Worm (Caenorhabditis elegans) whole organism, mixed stage, embryonic: ENCODE data around the gene Y15E3A.4.

ENCODE experiments used
- M03D4.4 ChIP-seq: sonication (generic microtip); optimal IDR thresholded peaks from 2 replicates; lab custom pipeline; 2017; ENCODE audit warnings: mild to moderate bottlenecking, missing genetic modification characterization, missing compliant biosample characterization
- bed-3 ChIP-seq: fragments of 200-800 bp; sonication (Bioruptor generic); optimal IDR thresholded peaks from 3 replicates; lab custom pipeline; 2018; ENCODE audit warnings: mild to moderate bottlenecking, missing genetic modification characterization, moderate library complexity, missing compliant biosample characterization
- blmp-1 ChIP-seq: fragments of 150-350 bp; optimal IDR thresholded peaks from 2 replicates; lab custom pipeline; 2014; ENCODE audit warnings: missing biosample characterization, missing genetic modification characterization
- ceh-39 ChIP-seq: fragments of 150-350 bp; optimal IDR thresholded peaks from 2 replicates; lab custom pipeline; 2014; ENCODE audit warnings: missing biosample characterization, missing genetic modification characterization
- ceh-83 ChIP-seq: fragments of 200-800 bp; sonication (Bioruptor generic); optimal IDR thresholded peaks from 2 replicates; lab custom pipeline; 2018; ENCODE audit warnings: mild to moderate bottlenecking, missing genetic modification characterization, missing compliant biosample characterization
- ces-1 ChIP-seq: fragments of 150-350 bp; optimal IDR thresholded peaks from 2 replicates; lab custom pipeline; 2014; ENCODE audit warnings: missing biosample characterization, missing genetic modification reagents, missing genetic modification characterization
- cnd-1 ChIP-seq: fragments of 200-800 bp; sonication (Bioruptor generic); optimal IDR thresholded peaks from 2 replicates; lab custom pipeline; 2018; ENCODE audit warnings: mild to moderate bottlenecking, missing genetic modification characterization, missing compliant biosample characterization
- drap-1 ChIP-seq: fragments of 200-800 bp; sonication (Bioruptor generic); optimal IDR thresholded peaks from 3 replicates; lab custom pipeline; 2018; ENCODE audit warnings: mild to moderate bottlenecking, missing genetic modification characterization, missing compliant biosample characterization
- elt-1 ChIP-seq: sonication (generic microtip); optimal IDR thresholded peaks from 2 replicates; lab custom pipeline; 2017; ENCODE audit warnings: missing genetic modification characterization, mild to moderate bottlenecking, missing compliant biosample characterization, antibody characterized with exemption, moderate library complexity, borderline replicate concordance; ENCODE audit not compliant: insufficient read depth
- elt-3 ChIP-seq: fragments of 150-350 bp; optimal IDR thresholded peaks from 2 replicates; lab custom pipeline; 2014; ENCODE audit warnings: missing biosample characterization, missing genetic modification characterization
- flh-1 ChIP-seq: fragments of 200-800 bp; sonication (Bioruptor generic); optimal IDR thresholded peaks from 2 replicates; lab custom pipeline; 2018; ENCODE audit warnings: mild to moderate bottlenecking, missing genetic modification characterization, moderate library complexity, missing compliant biosample characterization
- ham-2 ChIP-seq: fragments of 200-800 bp; sonication (Bioruptor generic); optimal IDR thresholded peaks from 2 replicates; lab custom pipeline; 2018; ENCODE audit warnings: mild to moderate bottlenecking, missing genetic modification characterization, missing compliant biosample characterization
- hlh-1 ChIP-seq: fragments of 150-350 bp; optimal IDR thresholded peaks from 2 replicates; lab custom pipeline; 2014; ENCODE audit warnings: missing biosample characterization, missing genetic modification reagents, missing genetic modification characterization
- lin-13 ChIP-seq: fragments of 150-350 bp; optimal IDR thresholded peaks from 2 replicates; lab custom pipeline; 2014; ENCODE audit warnings: missing biosample characterization, missing genetic modification characterization
- lsy-2 ChIP-seq: fragments of 150-350 bp; optimal IDR thresholded peaks from 2 replicates; lab custom pipeline; 2014; ENCODE audit warnings: missing biosample characterization, missing genetic modification characterization
- mab-5 ChIP-seq: fragments of 150-350 bp; optimal IDR thresholded peaks from 2 replicates; lab custom pipeline; 2014; ENCODE audit warnings: missing biosample characterization, missing genetic modification characterization
- mls-2 ChIP-seq: sonication (generic microtip); optimal IDR thresholded peaks from 2 replicates; lab custom pipeline; 2016; ENCODE audit warnings: mild to moderate bottlenecking, missing genetic modification characterization, moderate library complexity, missing compliant biosample characterization
- nhr-12 ChIP-seq: fragments of 150-350 bp; optimal IDR thresholded peaks from 2 replicates; lab custom pipeline; 2014; ENCODE audit warnings: missing biosample characterization, missing genetic modification characterization
- nhr-2 ChIP-seq: fragments of 150-350 bp; optimal IDR thresholded peaks from 2 replicates; lab custom pipeline; 2014; ENCODE audit warnings: missing biosample characterization, missing genetic modification characterization
- nhr-237 ChIP-seq: fragments of 150-350 bp; optimal IDR thresholded peaks from 2 replicates; lab custom pipeline; 2014; ENCODE audit warnings: missing biosample characterization, missing genetic modification characterization
- nhr-28 ChIP-seq: fragments of 150-350 bp; optimal IDR thresholded peaks from 2 replicates; lab custom pipeline; 2014; ENCODE audit warnings: missing biosample characterization, missing genetic modification characterization
- nhr-76 ChIP-seq: sonication (generic microtip); optimal IDR thresholded peaks from 2 replicates; lab custom pipeline; 2017; ENCODE audit warnings: missing biosample characterization, missing genetic modification characterization
- sem-2 ChIP-seq: fragments of 200-800 bp; sonication (Bioruptor generic); optimal IDR thresholded peaks from 2 replicates; lab custom pipeline; 2018; ENCODE audit warnings: mild to moderate bottlenecking, missing genetic modification characterization, missing compliant biosample characterization
- snpc-4 ChIP-seq: fragments of 150-350 bp; optimal IDR thresholded peaks from 2 replicates; lab custom pipeline; 2014; ENCODE audit warnings: missing biosample characterization, missing genetic modification characterization
- sptf-1 ChIP-seq: sonication (generic microtip); optimal IDR thresholded peaks from 2 replicates; lab custom pipeline; 2017; ENCODE audit warnings: mild to moderate bottlenecking, missing genetic modification characterization, moderate library complexity, missing compliant biosample characterization
- tbx-8 ChIP-seq: fragments of 200-800 bp; sonication (Bioruptor generic); optimal IDR thresholded peaks from 2 replicates; lab custom pipeline; 2018; ENCODE audit warnings: mild to moderate bottlenecking, missing genetic modification characterization, moderate library complexity, missing compliant biosample characterization
- unc-120 ChIP-seq: sonication (generic microtip); optimal IDR thresholded peaks from 2 replicates; lab custom pipeline; 2017; ENCODE audit warnings: missing genetic modification characterization, missing compliant biosample characterization; ENCODE audit not compliant: poor library complexity, severe bottlenecking
- unc-39 ChIP-seq: fragments of 150-350 bp; optimal IDR thresholded peaks from 2 replicates; lab custom pipeline; 2014; ENCODE audit warnings: missing biosample characterization, missing genetic modification characterization
- zip-8 ChIP-seq: fragments of 150-350 bp; optimal IDR thresholded peaks from 2 replicates; lab custom pipeline; 2014; ENCODE audit warnings: missing biosample characterization, missing genetic modification characterization

The Y15E3A.4 gene

DNA sequence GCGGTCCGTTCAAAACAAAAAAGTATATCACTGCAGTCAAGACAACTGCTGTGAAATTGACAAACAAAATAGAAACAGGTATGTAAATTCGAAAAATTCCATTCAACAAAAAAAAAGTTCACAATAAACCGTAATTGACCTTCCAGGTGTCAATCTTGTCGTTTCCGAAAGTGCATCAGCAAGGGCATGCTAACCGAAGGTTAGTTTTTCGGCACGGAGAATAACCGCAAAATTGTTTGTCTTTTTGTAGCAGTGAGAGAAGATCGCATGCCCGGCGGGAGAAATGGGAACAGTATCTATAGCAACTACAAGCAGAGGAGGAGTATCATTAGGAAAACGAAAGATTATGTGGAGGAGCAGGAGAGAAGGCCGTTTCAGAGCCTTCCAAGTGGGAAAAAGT lies 18.1 kb upstream of the Y15E3A.4 start:
- no peak for TF ChIP-seq cnd-1 (tag; lab: Kevin White, UChicago)
- TF ChIP-seq tbx-8 (GFP tag; lab: Kevin White, UChicago): no peak
- no peak for TF ChIP-seq nhr-237 (tag; lab: Kevin White, UChicago)
- no peak for TF ChIP-seq blmp-1 (tag; lab: Kevin White, UChicago)
- TF ChIP-seq zip-8 (tag; lab: Kevin White, UChicago): no peak
- TF ChIP-seq sptf-1 (tag; lab: Kevin White, UChicago): no peak
- no peak for TF ChIP-seq snpc-4 (tag; lab: Kevin White, UChicago)
- TF ChIP-seq mls-2 (tag; lab: Kevin White, UChicago): no peak
- TF ChIP-seq ceh-83 (GFP tag; lab: Kevin White, UChicago): no peak
- no peak for TF ChIP-seq lsy-2 (tag; lab: Kevin White, UChicago)
- TF ChIP-seq ceh-39 (tag; lab: Kevin White, UChicago): no peak
- no peak for TF ChIP-seq nhr-28
- no peak for TF ChIP-seq elt-3
- TF ChIP-seq flh-1: no peak
- no peak for TF ChIP-seq ham-2 (GFP tag; lab: Kevin White, UChicago)
- TF ChIP-seq nhr-2 (tag; lab: Kevin White, UChicago): no peak
- no peak for TF ChIP-seq hlh-1 (tag; lab: Kevin White, UChicago)
- TF ChIP-seq unc-39: no peak

DNA sequence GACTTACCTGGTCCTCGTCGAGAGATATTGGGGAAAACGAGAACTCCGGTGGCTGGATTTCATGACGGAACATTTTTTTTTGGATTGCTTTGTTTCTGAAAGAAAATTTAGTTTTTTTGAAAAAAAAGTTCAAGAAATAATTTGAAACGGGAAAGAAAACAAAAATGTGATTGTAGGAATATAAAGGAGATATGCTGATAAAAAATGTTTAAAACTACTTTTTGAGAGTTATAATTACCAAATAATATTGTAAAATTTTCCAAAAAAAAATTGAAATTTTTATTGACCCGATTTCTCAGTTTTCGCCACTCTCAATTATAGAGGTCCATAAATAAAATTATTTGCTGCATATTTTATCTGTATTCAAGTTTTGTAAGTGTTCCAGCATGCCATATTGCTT lies 13.6 kb upstream of the Y15E3A.4 start, which contains the start of gene glb-28:
Gene glb-28 (minus strand): TSS at position 101 of the 400 bp plus-strand sequence.
- no peak for TF ChIP-seq snpc-4 (tag; lab: Kevin White, UChicago)
- no peak for TF ChIP-seq unc-39
- no peak for TF ChIP-seq mls-2 (tag; lab: Kevin White, UChicago)
- TF ChIP-seq bed-3 (GFP tag; lab: Kevin White, UChicago): no peak
- no peak for TF ChIP-seq nhr-12
- no peak for TF ChIP-seq cnd-1 (tag; lab: Kevin White, UChicago)
- TF ChIP-seq elt-3: no peak
- no peak for TF ChIP-seq elt-1 (tag; lab: Kevin White, UChicago)
- no peak for TF ChIP-seq M03D4.4 (tag; lab: Kevin White, UChicago)
- TF ChIP-seq mab-5 (tag; lab: Kevin White, UChicago): no peak
- no peak for TF ChIP-seq drap-1 (GFP tag; lab: Kevin White, UChicago)
- TF ChIP-seq ham-2 (GFP tag; lab: Kevin White, UChicago): no peak
- TF ChIP-seq nhr-2 (tag; lab: Kevin White, UChicago): no peak
- TF ChIP-seq nhr-76 (tag; lab: Kevin White, UChicago): no peak
- TF ChIP-seq lin-13 (tag; lab: Kevin White, UChicago): no peak
- TF ChIP-seq blmp-1 (tag; lab: Kevin White, UChicago): no peak
- no peak for TF ChIP-seq sptf-1 (tag; lab: Kevin White, UChicago)
- TF ChIP-seq sem-2 (GFP tag; lab: Kevin White, UChicago): no peak
- TF ChIP-seq flh-1: no peak

DNA sequence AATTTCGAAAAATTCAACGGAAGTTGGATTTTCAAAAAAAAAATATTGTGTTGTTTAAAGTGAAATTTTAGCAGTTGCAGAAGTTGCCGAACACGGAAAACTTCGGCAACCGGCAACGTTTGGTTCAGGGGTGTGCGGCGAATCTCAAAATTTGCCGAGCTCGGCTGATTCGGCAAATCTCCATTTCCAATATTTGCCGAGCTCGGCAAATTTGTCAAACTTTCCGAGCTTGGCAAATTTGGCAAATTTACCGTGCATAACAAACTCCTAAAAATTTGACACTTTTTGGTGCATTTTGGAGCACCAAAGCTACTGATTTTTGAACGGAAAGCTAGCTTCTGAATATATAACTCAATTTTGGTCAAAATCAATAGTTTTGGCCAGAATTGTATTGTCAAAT lies 9.5 kb upstream of the Y15E3A.4 start:
- TF ChIP-seq nhr-12 (no peak), zip-8 (tag; lab: Kevin White, UChicago) (no peak)
- TF ChIP-seq, all 35 proteins: peak for 0

DNA sequence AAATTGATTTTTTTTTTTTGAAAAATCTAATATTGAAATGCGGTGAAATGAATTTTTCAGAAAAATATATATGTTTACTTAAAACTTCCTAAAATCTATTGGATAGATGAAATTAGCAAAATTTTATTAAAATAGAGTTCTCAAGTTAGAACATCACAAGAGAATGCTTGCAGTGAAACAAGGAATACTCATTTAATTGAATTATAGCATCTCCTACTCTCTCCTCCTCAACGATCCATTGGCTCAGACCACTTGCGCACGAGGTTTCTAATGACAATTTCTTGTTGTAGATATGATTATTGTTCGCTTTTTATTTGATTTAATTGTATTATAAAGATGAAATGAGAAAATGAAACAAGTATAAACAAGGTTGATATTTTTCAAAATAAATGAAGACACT lies 9.0 kb upstream of the Y15E3A.4 start:
- TF ChIP-seq ces-1 (peak; percentile 72), sptf-1 (tag; lab: Kevin White, UChicago) (no peak)
- TF ChIP-seq, all 35 proteins: peak for 1

DNA sequence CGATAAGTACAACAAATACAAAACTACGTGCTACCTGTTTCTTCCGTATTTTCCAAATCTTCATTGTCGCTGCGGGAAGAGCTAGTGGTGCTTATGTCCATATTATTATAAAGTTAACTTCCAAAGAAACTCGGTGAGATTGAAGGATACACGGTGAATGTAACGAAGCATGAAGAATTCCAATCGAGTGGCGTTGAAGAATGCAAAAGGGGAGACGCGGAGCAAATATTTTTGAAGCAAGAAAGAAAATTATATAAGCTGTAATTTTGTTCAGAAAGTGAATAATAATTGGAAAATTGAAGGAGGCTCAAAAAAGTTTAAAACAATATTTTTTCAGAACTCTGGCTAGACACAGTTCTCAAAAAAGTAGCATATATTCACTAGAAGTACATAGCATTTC lies 5.1 kb upstream of the Y15E3A.4 start, which contains the start of gene Y15E3A.3:
Gene Y15E3A.3 (minus strand): TSS at position 101 of the 400 bp plus-strand sequence.
- TF ChIP-seq blmp-1 (tag; lab: Kevin White, UChicago): no peak
- TF ChIP-seq lin-13 (tag; lab: Kevin White, UChicago): no peak
- no peak for TF ChIP-seq sptf-1 (tag; lab: Kevin White, UChicago)
- no peak for TF ChIP-seq unc-120 (tag; lab: Kevin White, UChicago)
- no peak for TF ChIP-seq elt-1 (tag; lab: Kevin White, UChicago)
- TF ChIP-seq M03D4.4 (tag; lab: Kevin White, UChicago): no peak
- no peak for TF ChIP-seq snpc-4 (tag; lab: Kevin White, UChicago)
- TF ChIP-seq lsy-2 (tag; lab: Kevin White, UChicago): no peak
- TF ChIP-seq nhr-76 (tag; lab: Kevin White, UChicago): no peak
